Worm (Caenorhabditis elegans) whole organism, midembryonic: ENCODE data around the gene D1005.2.

Source experiments
- flt-1 ChIP-seq: fragments of 200-800 bp; sonication (Bioruptor generic); IDR thresholded peaks from 2 replicates; pipeline ENCODE4 v1.3.6; 2022; ENCODE audit warnings: missing genetic modification characterization, missing compliant biosample characterization
- klf-2 ChIP-seq: fragments of 200-800 bp; sonication (Bioruptor generic); conservative IDR thresholded peaks from 2 replicates; pipeline ENCODE4 v1.3.6; 2022; ENCODE audit warnings: missing genetic modification reagents, missing genetic modification characterization, missing compliant biosample characterization
- med-1 ChIP-seq: sonication (generic microtip); optimal IDR thresholded peaks from 2 replicates; lab custom pipeline; 2017; ENCODE audit warnings: missing genetic modification characterization, mild to moderate bottlenecking, missing compliant biosample characterization, antibody characterized with exemption, missing genetic modification reagents; ENCODE audit not compliant: insufficient read depth
- ztf-23 ChIP-seq: fragments of 200-800 bp; sonication (Bioruptor generic); IDR thresholded peaks from 2 replicates; pipeline ENCODE4 v1.3.6; 2022; ENCODE audit warnings: missing genetic modification reagents, missing genetic modification characterization, missing compliant biosample characterization

DNA sequence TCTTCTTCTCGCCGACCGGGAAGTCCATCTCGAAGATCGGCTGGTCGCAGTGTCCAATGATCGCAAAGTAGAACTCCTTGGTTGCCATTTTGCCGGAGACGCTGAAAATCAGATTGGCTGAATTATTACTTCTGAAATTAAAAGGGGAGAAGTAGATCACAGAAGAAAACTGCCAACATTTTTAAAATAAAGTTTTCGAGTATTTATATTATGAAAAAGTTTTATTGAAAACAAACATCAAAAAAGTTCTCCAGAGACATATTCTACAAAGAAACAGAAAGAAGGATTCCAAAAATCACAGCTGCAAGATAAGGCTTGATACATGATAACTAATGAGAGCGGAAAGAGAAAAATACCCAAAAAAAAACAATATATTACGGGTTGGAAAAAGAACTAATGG, 18.7 kb upstream of the D1005.2 start, which contains the start of gene sedl-1:
- TF ChIP-seq flt-1 (GFP tag; lab: Robert Waterston, UW): no peak
- TF ChIP-seq klf-2 (GFP tag; lab: Robert Waterston, UW): no peak
- TF ChIP-seq med-1: no peak
- no peak for TF ChIP-seq ztf-23
